Fruit fly (Drosophila melanogaster) whole organism, adult: ENCODE results near the gene Cks85A.

Source experiments
- CG11617 ChIP-seq: fragments of 200-800 bp; sonication (Bioruptor generic); optimal IDR thresholded peaks from 2 replicates; lab custom pipeline; 2017; ENCODE audit warnings: mild to moderate bottlenecking, missing biosample characterization, missing genetic modification reagents, missing genetic modification characterization
- CG12768 ChIP-seq: fragments of 200-800 bp; sonication (Bioruptor generic); optimal IDR thresholded peaks from 2 replicates; lab custom pipeline; 2017; ENCODE audit warnings: missing biosample characterization, missing genetic modification characterization, mild to moderate bottlenecking, moderate library complexity, missing genetic modification reagents
- CG14711 ChIP-seq: fragments of 200-800 bp; sonication (Bioruptor generic); optimal IDR thresholded peaks from 2 replicates; lab custom pipeline; 2018; ENCODE audit warnings: missing biosample characterization, mild to moderate bottlenecking, missing genetic modification characterization, moderate library complexity
- CG1620 ChIP-seq: fragments of 200-800 bp; sonication (Bioruptor generic); optimal IDR thresholded peaks from 2 replicates; lab custom pipeline; 2016; ENCODE audit warnings: missing biosample characterization, missing genetic modification characterization
- CG33017 ChIP-seq: fragments of 200-800 bp; sonication (Bioruptor generic); optimal IDR thresholded peaks from 2 replicates; lab custom pipeline; 2018; ENCODE audit warnings: missing biosample characterization, mild to moderate bottlenecking, missing genetic modification characterization, moderate library complexity
- CG5204 ChIP-seq: fragments of 200-800 bp; sonication (Bioruptor generic); optimal IDR thresholded peaks from 2 replicates; lab custom pipeline; 2016; ENCODE audit warnings: missing biosample characterization, missing genetic modification characterization
- CG7045 ChIP-seq: fragments of 200-800 bp; sonication (Bioruptor generic); optimal IDR thresholded peaks from 2 replicates; lab custom pipeline; 2017; ENCODE audit warnings: missing biosample characterization, mild to moderate bottlenecking, missing genetic modification characterization
- CG7101 ChIP-seq: fragments of 200-800 bp; sonication (Bioruptor generic); optimal IDR thresholded peaks from 2 replicates; lab custom pipeline; 2018; ENCODE audit warnings: missing biosample characterization, mild to moderate bottlenecking, missing genetic modification characterization, moderate library complexity
- Hr96 ChIP-seq: fragments of 200-800 bp; sonication (Bioruptor generic); optimal IDR thresholded peaks from 2 replicates; lab custom pipeline; 2016; ENCODE audit warnings: missing biosample characterization, missing genetic modification characterization
- bab1 ChIP-seq: fragments of 200-800 bp; sonication (Bioruptor generic); optimal IDR thresholded peaks from 3 replicates; lab custom pipeline; 2019; ENCODE audit warnings: missing biosample characterization, mild to moderate bottlenecking, missing genetic modification characterization, moderate library complexity
- kay ChIP-seq: fragments of 200-800 bp; sonication (Bioruptor generic); peaks from one replicate; lab custom pipeline; 2016; ENCODE audit warnings: missing biosample characterization, missing genetic modification characterization, borderline replicate concordance
- pad ChIP-seq: fragments of 200-800 bp; sonication (Bioruptor generic); optimal IDR thresholded peaks from 3 replicates; lab custom pipeline; 2017; ENCODE audit warnings: missing biosample characterization, missing genetic modification characterization, mild to moderate bottlenecking, moderate library complexity, missing genetic modification reagents

DNA sequence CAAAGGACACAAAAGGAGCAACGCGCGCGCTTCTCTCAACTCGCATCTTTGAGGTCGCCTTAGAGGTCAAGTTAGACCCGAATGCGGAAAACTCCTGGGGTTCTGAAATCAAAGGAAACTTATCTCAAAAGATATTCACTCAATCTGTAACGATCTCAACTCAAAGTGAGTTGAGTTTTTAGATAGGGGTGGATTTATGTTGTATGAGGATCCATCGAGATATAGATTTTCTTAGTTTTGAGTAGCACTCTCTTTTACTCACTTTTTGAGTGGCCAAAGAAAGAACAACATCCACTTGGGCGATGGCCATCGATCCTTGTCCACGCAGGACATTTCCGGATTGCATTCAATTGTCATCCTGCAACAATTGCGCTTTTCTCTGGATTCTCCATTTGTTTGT lies 37.6 kb downstream of the Cks85A start:
- TF ChIP-seq CG7101 (tag; lab: Kevin White, UChicago) = no peak
- no peak for TF ChIP-seq CG7045 (GFP tag; lab: Kevin White, UChicago)
- no peak for TF ChIP-seq CG5204 (GFP tag; lab: Kevin White, UChicago)
- no peak for TF ChIP-seq Hr96 (GFP tag; lab: Kevin White, UChicago)
- TF ChIP-seq CG33017 (tag; lab: Kevin White, UChicago) = no peak
- TF ChIP-seq bab1 (GFP tag; lab: Kevin White, UChicago) = no peak
- TF ChIP-seq CG14711 (tag; lab: Kevin White, UChicago) = no peak
- TF ChIP-seq pad (GFP tag; lab: Kevin White, UChicago) = no peak
- TF ChIP-seq CG1620 = no peak
- no peak for TF ChIP-seq CG12768
- TF ChIP-seq kay (GFP tag; lab: Kevin White, UChicago) = no peak
- TF ChIP-seq CG11617 (GFP tag; lab: Kevin White, UChicago) = no peak
